Worm (Caenorhabditis elegans) whole organism, L2 larva: ENCODE measurements around the gene old-2.

Source experiments
- R02D3.7 ChIP-seq: fragments of 150-350 bp; optimal IDR thresholded peaks from 2 replicates; lab custom pipeline; 2014; ENCODE audit warnings: missing biosample characterization, missing genetic modification characterization
- ama-1 ChIP-seq: fragments of 150-350 bp; optimal IDR thresholded peaks from 2 replicates; lab custom pipeline; 2018; ENCODE audit warnings: inconsistent platforms
- lin-39 ChIP-seq: fragments of 150-350 bp; optimal IDR thresholded peaks from 2 replicates; lab custom pipeline; 2014; ENCODE audit warnings: missing biosample characterization, missing genetic modification reagents, missing genetic modification characterization
- nhr-237 ChIP-seq: fragments of 150-350 bp; optimal IDR thresholded peaks from 2 replicates; lab custom pipeline; 2014; ENCODE audit warnings: missing biosample characterization, missing genetic modification characterization
- nhr-6 ChIP-seq: fragments of 150-350 bp; optimal IDR thresholded peaks from 2 replicates; lab custom pipeline; 2014; ENCODE audit warnings: missing biosample characterization, missing genetic modification characterization
- skn-1 ChIP-seq: sonication (generic microtip); optimal IDR thresholded peaks from 2 replicates; lab custom pipeline; 2017; ENCODE audit warnings: missing biosample characterization, missing genetic modification characterization
- snpc-4 ChIP-seq: fragments of 150-350 bp; optimal IDR thresholded peaks from 2 replicates; lab custom pipeline; 2014; ENCODE audit warnings: missing biosample characterization, missing genetic modification characterization
- unc-55 ChIP-seq: fragments of 150-350 bp; sonication (generic microtip); optimal IDR thresholded peaks from 3 replicates; lab custom pipeline; 2014; ENCODE audit warnings: missing biosample characterization, missing genetic modification reagents, missing genetic modification characterization

- TF ChIP-seq unc-55 (GFP tag; lab: Kevin White, UChicago) (no peak), skn-1 (tag; lab: Kevin White, UChicago) (no peak), ama-1 (lab: Kevin White, UChicago) (no peak), snpc-4 (no peak), nhr-237 (tag; lab: Kevin White, UChicago) (no peak), nhr-6 (no peak), R02D3.7 (tag; lab: Kevin White, UChicago) (no peak), lin-39 (no peak)
These were observed 39.2 kb upstream of the old-2 start for ce11 chrII:9888549-9888948.
